Worm (Caenorhabditis elegans): Measurements from ENCODE around the gene B0286.1.

B0286.1 gene

DNA sequence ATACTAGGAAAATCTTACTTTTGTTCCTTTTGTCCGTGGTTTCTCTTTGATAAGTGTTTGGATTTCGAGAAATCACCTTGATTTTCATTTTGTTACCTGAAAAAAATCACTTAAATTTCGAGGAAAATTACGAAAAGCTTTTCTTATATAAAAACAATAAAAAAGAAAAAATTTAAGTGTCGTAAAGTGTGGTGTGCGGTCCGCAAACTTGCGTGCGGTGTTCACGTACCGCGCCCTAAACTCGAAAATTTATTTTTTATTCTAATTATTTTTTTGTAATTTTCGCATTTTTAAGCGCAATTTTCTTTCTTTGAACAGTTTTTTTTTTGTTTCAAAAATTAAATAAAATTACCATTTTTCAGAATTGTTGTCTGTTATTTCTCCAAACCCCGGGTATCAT lies 46.5 kb downstream of the B0286.1 start, which contains the start of the genes dcaf-13 and toe-1:
Gene dcaf-13, minus strand, starts transcription at position 96 of the 400 bp plus-strand sequence.
Gene toe-1, plus strand, starts transcription at position 361 of the 400 bp plus-strand sequence.
- TF ChIP-seq ceh-82 (tag; optimal IDR thresholded peaks at IDR 0.05) (peak in 2 of 3 experiments; percentile 7 to 17), hlh-4 (tag; optimal IDR thresholded peaks at IDR 0.05) (no peak), nhr-84 (tag; optimal IDR thresholded peaks at IDR 0.05) (no peak), ceh-8 (GFP tag; optimal IDR thresholded peaks at IDR 0.05) (no peak), skn-1 (tag; optimal IDR thresholded peaks at IDR 0.05) (no peak), sox-4 (tag; optimal IDR thresholded peaks at IDR 0.05) (no peak), dpl-1 (GFP tag; optimal IDR thresholded peaks at IDR 0.05) (peak; percentile 26 to 35 (median 29)), elt-3 (tag; optimal IDR thresholded peaks at IDR 0.05) (peak in 1 of 6 experiments; percentile 39), lsy-2 (tag; optimal IDR thresholded peaks at IDR 0.05) (peak; percentile 38 to 46), efl-1 (optimal IDR thresholded peaks at IDR 0.05) (peak; percentile 3 to 40), efl-1 (GFP tag; optimal IDR thresholded peaks at IDR 0.05 in 1 of 2) (peak; percentile 44 to 68), nhr-47 (tag; optimal IDR thresholded peaks at IDR 0.05) (peak; percentile 17), snu-23 (GFP tag; optimal IDR thresholded peaks at IDR 0.05) (peak; percentile 25), F16B12.6 (tag; optimal IDR thresholded peaks at IDR 0.05) (peak; percentile 84), C16A3.4 (tag; optimal IDR thresholded peaks at IDR 0.05) (peak; percentile 6), lin-35 (GFP tag; optimal IDR thresholded peaks at IDR 0.05) (peak in 1 of 2 experiments; percentile 37), swsn-7 (tag; optimal IDR thresholded peaks at IDR 0.05) (peak; percentile 8)

DNA sequence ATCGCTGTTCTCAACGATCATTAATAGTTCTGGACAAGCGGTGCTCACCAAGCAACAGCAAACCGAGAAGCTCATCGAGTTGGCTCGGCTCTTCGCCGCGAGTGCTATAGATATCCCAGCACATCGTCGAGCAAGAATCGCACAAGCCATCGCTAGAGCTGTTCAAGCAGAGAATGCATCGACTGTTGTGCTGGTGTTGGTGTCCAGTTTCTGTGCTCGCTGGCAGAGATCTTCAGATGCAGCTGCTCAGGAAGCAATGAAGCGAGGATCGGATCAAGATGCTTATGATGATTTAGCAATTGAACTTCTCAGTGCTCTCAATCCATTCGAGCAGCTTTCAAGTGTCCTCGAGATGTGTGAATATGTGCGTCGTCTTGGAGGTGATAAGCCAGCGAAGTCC lies 49.8 kb downstream of the B0286.1 start:
- TF ChIP-seq nhr-28 (tag; optimal IDR thresholded peaks at IDR 0.05) = no peak
- TF ChIP-seq elt-3 (tag; optimal IDR thresholded peaks at IDR 0.05) = no peak
- no peak for TF ChIP-seq grh-1 (GFP tag; IDR thresholded peaks at IDR 0.05)
- no peak for TF ChIP-seq pqm-1 (tag; optimal IDR thresholded peaks at IDR 0.05)
- no peak for TF ChIP-seq mef-2 (tag; optimal IDR thresholded peaks at IDR 0.05)
- no peak for TF ChIP-seq aly-2 (tag; optimal IDR thresholded peaks at IDR 0.05)
- no peak for TF ChIP-seq lsy-2 (tag; optimal IDR thresholded peaks at IDR 0.05)
- TF ChIP-seq Y116A8C.19 (tag; optimal IDR thresholded peaks at IDR 0.05; ENCODE audit: borderline replicate concordance) = no peak
- no peak for TF ChIP-seq egl-13 (tag; optimal IDR thresholded peaks at IDR 0.05)
- TF ChIP-seq tbx-2 (tag; optimal IDR thresholded peaks at IDR 0.05) = no peak
- TF ChIP-seq fos-1 (tag; optimal IDR thresholded peaks at IDR 0.05) = no peak
- TF ChIP-seq ztf-11 (tag; optimal IDR thresholded peaks at IDR 0.05) = no peak
- no peak for TF ChIP-seq fkh-4 (tag; optimal IDR thresholded peaks at IDR 0.05; ENCODE audit: borderline replicate concordance)
- TF ChIP-seq unc-86 (tag; optimal IDR thresholded peaks at IDR 0.05) = no peak
- TF ChIP-seq alr-1 (tag; optimal IDR thresholded peaks at IDR 0.05; ENCODE audit: borderline replicate concordance) = no peak
- no peak for TF ChIP-seq lir-3 (tag; optimal IDR thresholded peaks at IDR 0.05; ENCODE audit: poor library complexity)
- no peak for TF ChIP-seq swsn-7 (tag; optimal IDR thresholded peaks at IDR 0.05)
- TF ChIP-seq fkh-8 (tag; optimal IDR thresholded peaks at IDR 0.05) = no peak
- TF ChIP-seq nhr-90 (tag; optimal IDR thresholded peaks at IDR 0.05; ENCODE audit: poor library complexity) = no peak

DNA sequence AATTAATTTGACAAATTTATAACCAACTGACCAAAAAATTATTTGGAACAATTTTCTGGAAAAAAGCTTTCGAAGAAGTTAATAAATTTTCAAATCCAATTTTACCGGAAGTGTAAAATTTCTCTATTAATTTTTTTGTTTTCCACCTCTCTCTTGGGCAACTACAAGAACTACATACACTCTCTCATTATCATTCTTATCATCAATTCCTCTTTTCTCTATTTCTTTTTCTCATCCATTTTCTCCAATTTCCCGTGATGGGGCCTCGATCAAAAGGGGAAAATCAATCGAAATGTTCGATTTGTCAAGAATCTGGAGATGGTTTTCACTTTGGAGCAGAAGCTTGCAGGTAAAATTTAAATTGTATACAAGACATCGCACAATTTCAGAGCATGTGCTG lies 54.9 kb downstream of the B0286.1 start, which contains the start of gene nhr-109:
Gene nhr-109, plus strand, starts transcription at position 222 of the 400 bp plus-strand sequence.
- TF ChIP-seq egl-27 (tag; optimal IDR thresholded peaks at IDR 0.05) = no peak
- no peak for TF ChIP-seq nhr-12 (tag; optimal IDR thresholded peaks at IDR 0.05)
- TF ChIP-seq elt-2 (tag; optimal IDR thresholded peaks at IDR 0.05) = peak; percentile 6
- TF ChIP-seq ztf-4 (tag; optimal IDR thresholded peaks at IDR 0.05) = no peak
- no peak for TF ChIP-seq zag-1 (tag; optimal IDR thresholded peaks at IDR 0.05)
- no peak for TF ChIP-seq efl-1 (optimal IDR thresholded peaks at IDR 0.05)
- no peak for TF ChIP-seq efl-1 (GFP tag; optimal IDR thresholded peaks at IDR 0.05 in 1 of 2)
- no peak for TF ChIP-seq irx-1 (tag; optimal IDR thresholded peaks at IDR 0.05)
- TF ChIP-seq ceh-63 (GFP tag; optimal IDR thresholded peaks at IDR 0.05) = no peak
- TF ChIP-seq aha-1 (tag; optimal IDR thresholded peaks at IDR 0.05) = no peak
- TF ChIP-seq fkh-4 (tag; optimal IDR thresholded peaks at IDR 0.05; ENCODE audit: borderline replicate concordance) = no peak
- TF ChIP-seq unc-62 (GFP tag; optimal IDR thresholded peaks at IDR 0.05) = no peak
- no peak for TF ChIP-seq lin-13 (GFP tag; optimal IDR thresholded peaks at IDR 0.05)
- no peak for TF ChIP-seq alr-1 (tag; optimal IDR thresholded peaks at IDR 0.05; ENCODE audit: borderline replicate concordance)
- peak in 1 of 2 experiments; percentile 13 for TF ChIP-seq lin-35 (GFP tag; optimal IDR thresholded peaks at IDR 0.05)
- no peak for TF ChIP-seq hlh-17 (GFP tag; optimal IDR thresholded peaks at IDR 0.05; ENCODE audit: borderline replicate concordance)
- no peak for TF ChIP-seq nhr-20 (tag; optimal IDR thresholded peaks at IDR 0.05)
- peak in 1 of 6 experiments; percentile 45 for TF ChIP-seq elt-3 (tag; optimal IDR thresholded peaks at IDR 0.05)
